Fruit fly (Drosophila melanogaster): Measurements from ENCODE around the gene CG6048.

CG6048 gene

DNA sequence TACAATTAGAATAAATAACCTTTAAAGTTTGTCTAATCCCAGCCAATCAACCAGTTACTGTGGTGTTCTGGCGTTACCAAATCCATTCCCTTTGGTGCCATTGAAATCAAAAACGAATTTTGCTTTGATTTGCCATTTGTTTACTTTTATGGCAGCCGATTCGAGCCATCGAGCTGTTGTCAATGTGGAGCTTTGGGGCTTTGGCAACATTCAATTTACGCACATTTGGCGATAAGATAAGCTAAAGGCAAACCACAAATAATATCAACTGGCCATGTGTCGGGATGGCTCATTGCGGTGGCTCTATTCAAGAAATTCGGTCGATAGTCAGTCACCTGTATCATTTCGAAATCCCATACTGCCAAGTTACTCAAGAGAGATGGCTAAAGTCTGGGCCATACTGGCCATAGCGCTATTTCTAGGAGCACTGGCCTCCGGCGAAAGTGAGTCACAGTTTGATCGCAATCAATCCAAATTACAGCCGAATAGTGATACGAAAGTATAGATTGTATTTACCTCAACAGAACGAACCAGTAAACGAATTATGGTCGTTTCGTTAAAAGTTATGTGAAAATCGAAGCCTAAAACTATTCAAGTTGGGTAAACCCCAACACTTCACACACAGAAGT is 4.4 kb upstream of the CG6048 start, which contains the start of gene CG6041:
Gene CG6041, plus strand, starts transcription at position 291 of the 629 bp plus-strand sequence.
- no peak for TF ChIP-seq pan (optimal IDR thresholded peaks at IDR 0.05)
- no peak for TF ChIP-seq usp (GFP tag; optimal IDR thresholded peaks at IDR 0.05)
- TF ChIP-seq psq (optimal IDR thresholded peaks at IDR 0.05): no peak
- no peak for TF ChIP-seq CG8478 (optimal IDR thresholded peaks at IDR 0.05)
- no peak for TF ChIP-seq Dll (optimal IDR thresholded peaks at IDR 0.05)
- TF ChIP-seq EcR (GFP tag; optimal IDR thresholded peaks at IDR 0.05): no peak

DNA sequence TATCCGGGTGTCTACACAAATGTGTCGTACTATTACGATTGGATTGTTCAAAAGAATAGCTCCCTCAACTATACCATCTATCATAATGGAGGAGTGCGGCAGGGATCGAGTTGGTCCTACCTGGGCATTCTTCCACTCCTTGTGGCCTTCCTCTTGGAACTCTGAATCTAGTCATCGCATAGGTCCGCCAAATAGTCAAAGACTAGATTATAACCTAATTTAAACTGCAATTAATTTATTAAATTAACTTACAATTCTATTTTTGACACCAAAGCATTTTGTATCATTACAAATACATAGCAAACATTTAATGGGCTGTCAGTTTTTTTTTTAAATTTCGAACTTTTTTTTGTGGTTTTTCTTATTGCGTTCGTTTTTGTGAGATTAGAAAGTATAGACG is 2.4 kb upstream of the CG6048 start, which contains the start of gene CG32755:
Gene CG32755, plus strand, starts transcription at position 301 of the 400 bp plus-strand sequence.
- TF ChIP-seq usp (GFP tag; optimal IDR thresholded peaks at IDR 0.05) (no peak), psq (optimal IDR thresholded peaks at IDR 0.05) (no peak), CG8478 (optimal IDR thresholded peaks at IDR 0.05) (no peak), EcR (GFP tag; optimal IDR thresholded peaks at IDR 0.05) (no peak)

DNA sequence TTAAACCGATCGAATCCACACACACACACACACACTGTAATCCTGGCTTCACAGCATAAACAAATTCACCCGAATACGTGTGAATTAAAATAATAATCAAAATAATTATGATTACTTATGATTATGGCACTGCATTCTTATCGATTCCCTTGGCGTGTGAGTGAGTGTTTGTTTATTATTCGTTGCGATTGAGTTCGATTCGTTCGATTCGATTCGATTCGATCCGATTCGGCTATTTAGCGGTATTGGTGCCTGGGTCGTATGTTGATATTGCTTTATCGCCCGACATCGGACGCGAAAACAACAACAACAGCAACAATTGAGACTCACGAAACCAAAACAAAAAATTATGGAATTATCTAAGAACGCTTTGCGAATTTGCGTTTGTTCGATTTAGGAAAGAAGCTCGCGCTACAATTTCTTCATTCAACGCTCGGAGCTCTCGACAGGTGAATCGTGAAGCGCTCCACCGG is 2.9 kb downstream of the CG6048 start, which contains the start of gene CG6067:
Gene CG6067, plus strand, starts transcription at position 423 of the 473 bp plus-strand sequence.
- TF ChIP-seq EcR (GFP tag; optimal IDR thresholded peaks at IDR 0.05) (no peak), psq (optimal IDR thresholded peaks at IDR 0.05) (no peak), CG8478 (optimal IDR thresholded peaks at IDR 0.05) (no peak), pan (optimal IDR thresholded peaks at IDR 0.05) (no peak), usp (GFP tag; optimal IDR thresholded peaks at IDR 0.05) (no peak), Dll (optimal IDR thresholded peaks at IDR 0.05) (no peak)

DNA sequence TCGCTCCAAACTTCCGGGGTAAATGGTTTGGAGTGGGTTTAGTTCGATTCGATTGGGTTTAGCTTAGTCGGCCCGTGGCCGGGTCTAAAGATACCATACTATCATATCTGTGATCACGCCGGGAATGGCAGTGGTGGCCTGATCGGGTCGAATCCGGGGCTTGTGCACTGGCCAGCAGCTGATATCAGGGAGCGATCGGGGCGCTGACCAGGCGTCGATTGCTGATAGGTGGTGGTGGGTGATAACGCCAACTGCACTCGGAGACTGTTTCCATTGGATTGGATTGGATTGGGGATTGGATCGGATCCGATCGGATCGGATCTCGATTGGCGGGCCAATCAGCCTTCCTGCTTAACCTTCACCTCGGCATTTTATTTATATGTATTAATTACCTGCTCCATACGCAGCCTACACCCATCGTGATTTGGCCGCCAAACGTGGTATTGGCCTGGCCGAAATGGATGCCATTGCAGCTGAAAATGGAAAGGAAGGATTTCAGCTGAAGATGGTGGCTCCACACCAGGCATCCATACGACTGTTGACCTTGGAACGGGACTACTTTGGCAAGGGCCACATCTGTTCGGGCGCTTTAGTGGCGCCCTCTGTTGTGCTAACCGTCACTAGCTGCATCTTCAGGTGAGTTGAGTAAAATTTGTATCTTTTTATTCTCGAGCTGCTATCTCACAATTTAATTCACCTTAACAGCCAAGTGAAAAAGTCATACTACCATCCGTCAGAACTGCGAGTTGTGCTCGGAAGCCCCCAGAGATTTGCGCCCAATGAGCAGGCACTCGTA is 4.5 kb downstream of the CG6048 start:
- no peak for TF ChIP-seq usp (GFP tag; optimal IDR thresholded peaks at IDR 0.05)
- no peak for TF ChIP-seq Dll (optimal IDR thresholded peaks at IDR 0.05)
- TF ChIP-seq psq (optimal IDR thresholded peaks at IDR 0.05): no peak
- TF ChIP-seq CG8478 (optimal IDR thresholded peaks at IDR 0.05): no peak
- no peak for TF ChIP-seq pan (optimal IDR thresholded peaks at IDR 0.05)
- TF ChIP-seq EcR (GFP tag; optimal IDR thresholded peaks at IDR 0.05): no peak

DNA sequence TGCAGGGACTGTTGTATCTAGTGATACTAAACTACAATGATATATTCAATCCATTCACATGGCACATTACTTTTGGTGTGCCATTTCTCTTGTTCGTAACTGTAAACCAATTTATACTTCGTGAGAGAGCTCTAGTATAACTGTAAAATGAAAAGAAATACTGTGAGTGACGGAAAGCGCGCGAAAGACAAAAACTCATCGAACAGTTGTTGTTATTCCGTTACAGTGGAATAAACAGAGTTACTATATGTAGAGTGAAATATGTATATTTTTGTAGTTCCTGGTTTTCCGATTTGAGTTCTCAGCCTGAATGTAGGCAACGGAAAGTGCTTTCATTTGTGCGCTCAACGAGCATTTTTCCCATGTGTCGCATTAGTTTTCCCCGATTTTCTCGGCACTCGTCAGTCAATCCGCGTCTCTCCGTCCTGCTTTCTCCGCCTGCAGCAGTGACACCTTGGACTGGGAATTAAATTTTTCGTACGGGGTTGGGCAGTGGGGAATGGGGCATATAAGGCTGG is 11.9 kb downstream of the CG6048 start:
- TF ChIP-seq psq (optimal IDR thresholded peaks at IDR 0.05): no peak
- no peak for TF ChIP-seq pan (optimal IDR thresholded peaks at IDR 0.05)

DNA sequence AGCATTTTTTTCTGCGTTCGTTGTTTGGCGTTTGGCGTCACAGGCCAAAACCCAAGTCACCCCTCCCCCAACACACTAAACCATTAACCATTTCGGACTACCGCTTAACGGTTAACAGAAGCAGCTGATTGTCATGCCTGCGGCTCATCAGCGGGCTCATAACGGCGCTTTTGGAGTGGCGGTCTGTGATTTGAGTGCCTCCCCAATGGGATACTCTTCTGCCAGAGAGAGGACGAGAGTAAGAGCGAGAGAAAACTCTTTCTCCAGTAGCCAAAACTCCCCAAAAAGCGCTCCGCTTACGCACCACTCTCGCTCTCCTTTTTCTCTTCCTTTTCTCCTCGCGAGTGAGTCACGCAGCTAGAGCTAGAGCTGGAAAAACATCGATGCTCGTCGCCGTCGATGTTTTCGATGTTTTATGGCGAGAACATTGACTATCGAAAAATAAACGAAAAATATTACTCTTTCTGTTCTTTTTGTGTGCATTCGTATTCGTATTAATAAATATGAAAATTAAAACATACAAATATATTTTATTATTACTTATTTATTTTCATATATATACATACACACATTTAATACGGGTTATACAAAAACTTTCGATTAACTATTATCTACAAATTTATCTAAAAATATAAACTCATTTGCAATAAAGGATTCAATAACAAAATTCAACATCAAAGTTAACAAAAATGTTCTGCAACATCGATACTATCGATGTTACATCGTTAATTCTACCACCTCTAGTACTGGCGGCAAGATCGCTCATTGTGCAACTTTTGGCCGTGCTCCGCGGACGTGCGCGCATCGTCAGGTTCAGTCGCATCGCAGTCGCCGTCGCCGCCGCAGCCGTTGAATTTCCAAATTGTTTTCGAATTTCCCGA is 13.4 kb downstream of the CG6048 start, which contains the start of gene Grip:
Gene Grip, plus strand, starts transcription at position 763 of the 881 bp plus-strand sequence.
- no peak for TF ChIP-seq usp (GFP tag; optimal IDR thresholded peaks at IDR 0.05)
- TF ChIP-seq EcR (GFP tag; optimal IDR thresholded peaks at IDR 0.05): no peak
- no peak for TF ChIP-seq Dll (optimal IDR thresholded peaks at IDR 0.05)
- no peak for TF ChIP-seq pan (optimal IDR thresholded peaks at IDR 0.05)
- TF ChIP-seq CG8478 (optimal IDR thresholded peaks at IDR 0.05): no peak
- no peak for TF ChIP-seq psq (optimal IDR thresholded peaks at IDR 0.05)

DNA sequence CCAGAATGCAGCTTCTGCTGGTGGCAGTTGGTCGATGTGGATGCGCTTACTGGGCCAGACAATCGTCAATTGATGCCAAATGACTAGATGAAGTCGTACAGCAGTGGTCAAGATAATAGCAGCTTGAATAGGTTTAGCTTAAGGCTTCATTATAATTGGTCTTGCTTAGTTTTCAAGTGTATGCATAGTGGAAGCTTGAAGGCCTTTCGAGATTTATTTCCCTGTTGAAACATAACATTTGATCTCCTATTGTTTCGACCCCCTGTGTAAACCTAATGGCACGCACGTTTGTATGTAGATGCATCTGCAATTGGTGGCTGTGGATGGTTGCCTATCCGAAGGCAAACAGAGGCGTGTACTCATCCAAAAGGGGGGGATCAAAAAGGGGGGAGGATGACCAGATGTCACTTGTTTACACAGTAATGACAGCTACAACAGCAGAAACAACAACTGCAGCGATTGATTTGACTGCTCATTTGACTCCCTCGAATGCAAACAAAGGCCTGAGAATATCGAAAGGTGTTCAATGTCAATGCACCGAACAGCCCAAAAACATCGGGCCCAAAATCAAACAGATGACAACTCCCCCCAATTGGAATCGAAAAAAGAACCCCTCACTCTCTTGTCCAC is 15.8 kb downstream of the CG6048 start:
- TF ChIP-seq CG8478 (optimal IDR thresholded peaks at IDR 0.05): no peak
- TF ChIP-seq usp (GFP tag; optimal IDR thresholded peaks at IDR 0.05): no peak
- TF ChIP-seq EcR (GFP tag; optimal IDR thresholded peaks at IDR 0.05): no peak
- TF ChIP-seq pan (optimal IDR thresholded peaks at IDR 0.05): no peak
- TF ChIP-seq psq (optimal IDR thresholded peaks at IDR 0.05): no peak
- no peak for TF ChIP-seq Dll (optimal IDR thresholded peaks at IDR 0.05)

DNA sequence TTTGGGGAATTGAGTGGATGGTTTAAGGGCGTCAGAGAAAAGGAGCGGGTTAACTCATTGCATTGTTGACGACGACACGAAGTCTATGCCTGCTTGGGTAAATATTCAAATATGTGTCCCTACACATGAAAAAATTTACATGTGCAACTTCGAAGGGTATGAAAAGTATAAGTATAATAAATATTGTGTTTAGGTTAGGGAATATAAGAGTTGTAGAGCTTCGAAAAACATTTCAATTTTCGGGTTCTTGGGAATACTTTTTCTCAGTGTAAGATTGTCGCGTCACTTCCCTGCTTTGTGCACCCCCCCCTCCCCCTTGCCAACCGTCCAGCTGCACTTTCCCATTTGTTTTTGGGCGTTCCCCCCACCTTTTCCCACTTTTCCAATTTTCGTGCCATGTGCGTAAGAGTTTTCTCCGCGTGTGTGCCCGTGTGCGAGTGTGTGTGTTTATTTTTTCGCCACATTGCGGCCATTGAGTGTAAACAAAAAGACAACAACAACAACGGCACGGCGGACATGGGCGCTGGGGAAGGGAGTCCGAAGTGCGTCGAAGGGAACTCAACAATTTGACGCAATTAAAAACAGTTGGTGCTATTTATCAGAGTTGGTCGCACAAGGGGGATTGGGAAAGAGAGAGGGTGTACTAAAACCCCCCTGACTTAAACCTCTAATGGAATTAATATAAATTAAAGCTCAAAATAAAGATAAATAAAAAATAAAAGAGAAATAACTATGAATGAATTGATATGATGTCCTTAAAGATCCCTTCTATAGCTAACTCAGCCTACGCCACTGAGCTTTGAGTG is 17.7 kb downstream of the CG6048 start:
- TF ChIP-seq psq (optimal IDR thresholded peaks at IDR 0.05) (no peak), EcR (GFP tag; optimal IDR thresholded peaks at IDR 0.05) (no peak), CG8478 (optimal IDR thresholded peaks at IDR 0.05) (no peak), usp (GFP tag; optimal IDR thresholded peaks at IDR 0.05) (no peak), pan (optimal IDR thresholded peaks at IDR 0.05) (no peak), Dll (optimal IDR thresholded peaks at IDR 0.05) (no peak)

DNA sequence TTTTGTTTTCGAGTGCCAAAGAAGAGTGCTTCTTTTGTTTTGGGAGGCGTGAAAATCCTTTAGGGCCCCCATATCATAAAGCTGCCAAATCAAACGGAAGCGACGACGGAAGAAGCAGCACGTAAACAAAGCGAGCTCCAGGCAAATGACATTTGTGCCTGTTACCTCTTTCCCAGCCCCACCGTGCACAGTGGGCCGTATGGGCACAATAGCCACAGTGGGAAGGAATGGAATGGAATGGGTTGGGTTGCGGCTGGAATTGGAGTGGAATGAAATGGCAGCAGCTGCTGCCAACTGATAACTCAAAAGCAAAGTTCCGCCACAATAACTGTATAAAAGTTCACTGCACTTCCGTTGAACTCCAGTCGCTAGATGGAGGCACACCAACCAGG is 18.3 kb downstream of the CG6048 start:
- TF ChIP-seq Dll (optimal IDR thresholded peaks at IDR 0.05) (no peak), usp (GFP tag; optimal IDR thresholded peaks at IDR 0.05) (no peak), EcR (GFP tag; optimal IDR thresholded peaks at IDR 0.05) (no peak), CG8478 (optimal IDR thresholded peaks at IDR 0.05) (no peak), psq (optimal IDR thresholded peaks at IDR 0.05) (no peak), pan (optimal IDR thresholded peaks at IDR 0.05) (no peak)

DNA sequence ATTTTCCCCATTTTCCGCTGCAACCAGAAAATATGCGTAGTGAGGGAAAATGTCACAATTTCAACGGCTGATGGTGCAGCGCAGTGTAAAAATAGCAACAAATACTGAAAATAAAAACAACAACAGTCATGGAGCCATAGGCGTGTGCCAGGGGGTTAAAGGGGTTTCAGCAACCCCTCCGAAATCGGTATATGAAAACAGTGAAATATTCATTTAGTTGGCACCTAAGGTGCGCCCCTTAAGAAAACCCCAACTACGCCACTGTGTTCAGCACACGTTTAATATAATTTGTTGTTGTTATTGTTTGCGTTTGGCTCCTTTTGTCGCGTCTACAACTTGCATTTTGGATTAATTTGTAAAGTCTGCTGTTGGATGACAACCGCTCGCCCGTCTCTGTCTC is 19.7 kb downstream of the CG6048 start:
- no peak for TF ChIP-seq psq (optimal IDR thresholded peaks at IDR 0.05)
- no peak for TF ChIP-seq pan (optimal IDR thresholded peaks at IDR 0.05)
- TF ChIP-seq Dll (optimal IDR thresholded peaks at IDR 0.05): no peak
- no peak for TF ChIP-seq CG8478 (optimal IDR thresholded peaks at IDR 0.05)
- no peak for TF ChIP-seq usp (GFP tag; optimal IDR thresholded peaks at IDR 0.05)
- no peak for TF ChIP-seq EcR (GFP tag; optimal IDR thresholded peaks at IDR 0.05)

All from whole organism.